Worm (Caenorhabditis elegans): Measurements from ENCODE around the gene sap-49.

- TF ChIP-seq pha-4 (tag; optimal IDR thresholded peaks at IDR 0.05) (no peak), F39B2.1 (GFP tag; IDR thresholded peaks at IDR 0.05) (no peak), sea-2 (GFP tag; IDR thresholded peaks at IDR 0.05) (0 out of 2 replicates have a peak, but pooled peaks have one; percentile 79), unc-62 (GFP tag; optimal IDR thresholded peaks at IDR 0.05) (peak; percentile 68), hsf-1 (GFP tag; IDR thresholded peaks at IDR 0.05) (0 out of 2 replicates have a peak, but pooled peaks have one; percentile 38), snpc-4 (GFP tag; optimal IDR thresholded peaks at IDR 0.05) (peak; percentile 54), snpc-4 (tag; optimal IDR thresholded peaks at IDR 0.05) (peak; percentile 23 to 68 (median 42)), F57C9.4 (tag; optimal IDR thresholded peaks at IDR 0.05) (no peak)
These were observed 7.3 kb downstream of the sap-49 start for ce11 chrII:8028246-8028694.

Measured in whole organism, young adult.